Worm (Caenorhabditis elegans): ENCODE measurements around the gene clec-126.

DNA sequence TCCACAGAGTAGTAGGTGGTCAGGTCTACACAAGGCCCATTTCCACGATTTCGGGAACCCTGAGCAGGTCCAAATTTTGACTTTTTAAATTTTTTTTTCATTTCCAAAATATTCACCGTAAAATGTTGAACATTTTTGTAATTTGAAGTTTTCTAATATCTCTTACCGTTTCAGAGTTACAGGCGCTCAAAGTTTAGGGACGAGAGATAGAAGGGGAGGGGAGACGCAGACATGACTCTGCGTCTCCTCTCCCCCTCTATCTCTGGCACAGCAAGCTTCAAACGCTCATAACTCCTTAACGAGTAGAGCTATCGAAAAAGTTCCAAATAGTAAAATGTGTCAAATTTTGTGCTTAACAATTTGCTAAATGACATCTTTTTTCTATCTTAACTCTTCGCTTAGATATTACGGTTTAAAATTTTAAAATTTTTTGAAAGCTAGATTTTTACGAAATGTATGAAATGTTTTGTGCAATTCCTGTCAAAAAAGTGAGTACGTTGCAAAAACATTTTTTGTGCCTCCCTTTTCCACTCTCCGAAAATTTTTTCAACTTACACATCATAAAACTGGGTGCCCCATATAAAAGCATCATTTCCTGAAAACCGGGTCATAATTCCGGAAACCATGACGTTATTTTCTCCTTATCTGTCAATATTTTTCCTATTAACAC lies 3.8 kb upstream of the clec-126 start, which contains the start of the genes Y49F6B.14 and clec-125:
- no peak for TF ChIP-seq pha-4 (tag; optimal IDR thresholded peaks at IDR 0.05)
- TF ChIP-seq C08G9.2 (tag; optimal IDR thresholded peaks at IDR 0.05): no peak
- TF ChIP-seq ztf-16 (tag; optimal IDR thresholded peaks at IDR 0.05): no peak
- no peak for TF ChIP-seq fax-1 (tag; optimal IDR thresholded peaks at IDR 0.05)
- no peak for TF ChIP-seq dve-1 (tag; optimal IDR thresholded peaks at IDR 0.05)
- no peak for TF ChIP-seq pha-2 (tag; optimal IDR thresholded peaks at IDR 0.05)
- TF ChIP-seq pqm-1 (tag; optimal IDR thresholded peaks at IDR 0.05): no peak
